Worm (Caenorhabditis elegans): Measurements from ENCODE around the gene luc-7L3.

The luc-7L3 gene

DNA sequence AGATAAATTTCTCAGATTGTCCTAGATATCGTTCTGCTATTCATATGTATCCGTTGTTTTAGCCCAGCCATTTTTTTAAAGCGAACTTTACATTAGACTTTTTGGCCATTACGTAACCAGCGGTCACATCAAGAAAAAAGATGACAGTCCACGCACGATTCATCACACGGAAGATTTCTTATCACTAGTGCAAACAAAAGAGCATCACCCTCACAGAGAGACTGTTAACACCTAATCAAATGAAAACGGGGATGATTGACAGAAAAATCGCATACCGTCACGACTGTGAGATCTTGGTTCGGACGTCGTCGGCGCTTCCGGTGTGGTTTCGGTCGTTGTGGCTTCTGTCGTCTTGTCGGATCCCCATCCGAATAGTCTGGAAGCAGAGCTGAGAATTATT is 21.2 kb downstream of the luc-7L3 start:
- TF ChIP-seq hlh-30 (tag; optimal IDR thresholded peaks at IDR 0.05; ENCODE audit: insufficient read depth) (peak; percentile 23), gei-8 (GFP tag; optimal IDR thresholded peaks at IDR 0.05) (no peak), pqm-1 (tag; optimal IDR thresholded peaks at IDR 0.05) (peak; percentile 64), set-16 (GFP tag; IDR thresholded peaks at IDR 0.05) (no peak), dve-1 (tag; optimal IDR thresholded peaks at IDR 0.05; ENCODE audit: insufficient read depth) (peak; percentile 32), dmd-6 (GFP tag; IDR thresholded peaks at IDR 0.05) (peak; percentile 66), duxl-1 (tag; optimal IDR thresholded peaks at IDR 0.05; ENCODE audit: poor library complexity) (no peak)

DNA sequence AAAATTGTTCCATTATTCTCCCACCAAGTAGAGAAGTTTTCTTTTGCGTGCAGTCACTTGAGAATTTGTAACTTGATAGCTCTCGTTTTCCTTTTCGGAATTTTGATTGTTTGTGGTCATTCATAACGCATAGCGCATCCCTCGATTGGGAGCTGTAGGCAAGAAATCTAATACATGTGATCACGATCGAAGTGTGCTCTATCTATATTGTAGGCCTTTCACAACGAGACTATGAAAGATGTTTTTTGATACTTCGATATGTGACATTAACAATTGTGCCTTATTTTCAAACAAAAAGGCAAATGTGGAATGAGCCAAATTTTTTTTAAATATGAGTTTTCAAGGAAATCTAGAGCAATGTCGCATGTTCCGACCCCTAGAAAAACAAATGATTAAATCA is 22.0 kb downstream of the luc-7L3 start:
- TF ChIP-seq lin-38 (GFP tag; IDR thresholded peaks at IDR 0.05), result no peak
- peak in 1 of 2 experiments; percentile 95 for TF ChIP-seq unc-62 (GFP tag; optimal IDR thresholded peaks at IDR 0.05 in 1 of 2)
- TF ChIP-seq unc-62 (tag; optimal IDR thresholded peaks at IDR 0.05), result no peak
- TF ChIP-seq mdt-29 (GFP tag; IDR thresholded peaks at IDR 0.05), result no peak

DNA sequence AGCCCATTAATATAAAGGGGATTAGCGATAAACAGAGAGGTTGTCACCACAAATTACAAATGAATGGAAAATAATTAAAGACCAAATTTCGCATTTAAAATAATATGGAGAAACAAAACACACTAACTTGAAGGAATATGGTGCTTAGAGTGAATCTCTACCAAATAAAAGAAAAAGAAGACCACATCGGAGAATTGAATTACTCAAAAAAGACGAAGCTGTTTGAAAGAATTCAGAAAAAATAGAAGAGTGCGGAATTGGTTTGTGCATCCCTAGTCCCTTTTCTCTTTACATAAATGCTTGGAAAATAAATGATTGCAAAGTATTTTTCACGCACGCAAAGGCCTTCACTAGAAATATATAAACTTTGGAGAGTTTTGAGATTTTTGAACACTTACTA is 23.9 kb downstream of the luc-7L3 start:
- TF ChIP-seq snpc-1.2 (GFP tag; IDR thresholded peaks at IDR 0.05), result no peak
- TF ChIP-seq aha-1 (tag), result peak; percentile 86
- TF ChIP-seq ces-1 (GFP tag; optimal IDR thresholded peaks at IDR 0.05), result peak; percentile 26
- no peak for TF ChIP-seq F49E8.2 (tag; optimal IDR thresholded peaks at IDR 0.05; ENCODE audit: borderline replicate concordance)
- TF ChIP-seq lin-13 (GFP tag; optimal IDR thresholded peaks at IDR 0.05), result no peak
- TF ChIP-seq egl-27 (tag; optimal IDR thresholded peaks at IDR 0.05), result no peak
- TF ChIP-seq vab-7 (GFP tag; IDR thresholded peaks at IDR 0.05), result no peak
- no peak for TF ChIP-seq hlh-11 (tag; optimal IDR thresholded peaks at IDR 0.05)
- TF ChIP-seq ceh-20 (GFP tag; IDR thresholded peaks at IDR 0.05), result no peak
- no peak for TF ChIP-seq unc-62 (GFP tag; optimal IDR thresholded peaks at IDR 0.05 in 1 of 2)
- TF ChIP-seq unc-62 (tag; optimal IDR thresholded peaks at IDR 0.05), result no peak
- TF ChIP-seq ztf-11 (tag; optimal IDR thresholded peaks at IDR 0.05), result no peak
- no peak for TF ChIP-seq lsy-2 (tag; optimal IDR thresholded peaks at IDR 0.05)

DNA sequence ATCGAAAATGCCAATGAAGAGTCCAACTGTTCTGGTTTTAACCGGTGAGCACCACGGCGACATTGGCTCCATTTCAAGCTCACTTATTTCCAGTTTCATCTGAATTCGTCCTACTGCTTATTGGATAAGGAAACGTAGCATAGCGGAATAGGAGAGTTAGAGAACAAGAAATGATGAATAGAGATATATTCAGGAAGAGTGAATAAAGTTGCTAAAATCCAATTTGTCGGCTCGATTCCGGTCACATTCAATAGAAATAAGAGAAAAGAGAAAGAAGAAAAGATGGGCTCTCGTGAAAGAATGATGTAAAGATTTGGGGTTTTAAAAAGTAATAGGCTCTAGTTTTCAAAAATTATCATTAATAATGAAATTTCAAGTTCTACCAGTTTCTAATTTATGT is 24.5 kb downstream of the luc-7L3 start:
- TF ChIP-seq spr-3 (GFP tag; optimal IDR thresholded peaks at IDR 0.05) (no peak), duxl-1 (tag; optimal IDR thresholded peaks at IDR 0.05; ENCODE audit: poor library complexity) (no peak), ces-1 (GFP tag; optimal IDR thresholded peaks at IDR 0.05) (peak; percentile 75), ctbp-1 (GFP tag; IDR thresholded peaks at IDR 0.05) (peak; percentile 57; the same call in 1 of the 2 replicates), fkh-10 (GFP tag; optimal IDR thresholded peaks at IDR 0.05) (peak; percentile 94), nhr-25 (tag; optimal IDR thresholded peaks at IDR 0.05; ENCODE audit: borderline replicate concordance, insufficient read depth) (no peak)

DNA sequence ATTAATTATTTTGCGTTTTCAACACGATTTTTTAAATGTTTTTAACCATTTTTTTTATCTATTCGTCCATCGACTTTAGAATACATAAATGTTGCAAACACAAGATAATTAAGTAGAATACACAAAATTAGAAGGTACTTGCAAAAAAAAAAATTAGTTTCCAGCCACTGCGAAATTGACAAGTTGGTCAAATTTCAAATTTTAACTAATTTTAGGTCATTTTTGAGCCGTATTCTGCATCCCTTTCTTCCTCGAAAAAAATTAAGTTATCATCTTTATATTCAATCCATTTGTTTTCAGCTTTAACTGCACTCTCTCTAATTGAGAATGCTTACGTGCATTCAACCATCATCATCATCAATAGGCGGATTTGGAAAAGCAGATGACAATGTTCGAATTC is 28.5 kb downstream of the luc-7L3 start, which contains the start of gene egl-26:
egl-26 (plus strand) TSS at position 301 of the 400 bp plus-strand sequence.
- no peak for TF ChIP-seq ctbp-1 (GFP tag; IDR thresholded peaks at IDR 0.05)
- TF ChIP-seq pqm-1 (tag; optimal IDR thresholded peaks at IDR 0.05), result no peak
- TF ChIP-seq R02D3.7 (tag; optimal IDR thresholded peaks at IDR 0.05), result no peak
- no peak for TF ChIP-seq F10B5.3 (tag; optimal IDR thresholded peaks at IDR 0.05)
- peak in 1 of 2 experiments; percentile 77 for TF ChIP-seq unc-62 (GFP tag; optimal IDR thresholded peaks at IDR 0.05 in 1 of 2)
- TF ChIP-seq unc-62 (tag; optimal IDR thresholded peaks at IDR 0.05), result no peak
- no peak for TF ChIP-seq nhr-76 (tag; optimal IDR thresholded peaks at IDR 0.05)
- TF ChIP-seq snpc-4 (tag; optimal IDR thresholded peaks at IDR 0.05), result no peak

DNA sequence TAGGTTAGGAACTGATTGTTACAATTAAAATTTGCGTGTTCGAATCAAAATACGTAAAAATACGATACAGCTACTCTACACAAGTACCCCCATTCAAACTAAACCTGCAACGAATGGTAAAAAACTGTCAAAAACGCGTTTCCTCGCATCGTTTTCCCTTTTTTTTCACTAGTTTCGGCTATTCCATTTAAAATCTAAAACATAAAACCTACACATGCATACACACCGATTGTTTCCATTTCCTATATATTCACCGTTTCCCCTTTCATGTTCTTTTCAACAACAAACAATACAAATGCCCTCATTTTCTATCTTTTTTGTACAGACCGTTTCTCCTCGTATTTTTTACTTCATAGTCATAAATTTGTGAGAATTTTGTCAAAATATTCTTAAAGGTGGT is 29.1 kb downstream of the luc-7L3 start:
- TF ChIP-seq php-3 (GFP tag; IDR thresholded peaks at IDR 0.05), result no peak
- TF ChIP-seq nhr-48 (tag; optimal IDR thresholded peaks at IDR 0.05), result no peak
- no peak for TF ChIP-seq lin-39 (tag; optimal IDR thresholded peaks at IDR 0.05)
- peak; percentile 77 for TF ChIP-seq aha-1 (tag)

Data from whole organism, L4 larva.